Fruit fly (Drosophila melanogaster) whole organism, embryonic: ENCODE results near the gene CG10194.

Experiments used
- Awh ChIP-seq: fragments of 200-800 bp; sonication (Bioruptor generic); IDR thresholded peaks from 2 replicates; pipeline ENCODE4, ENCODE4 v1.3.6; 2022; ENCODE audit warnings: missing biosample characterization, missing genetic modification characterization
- BEAF-32 ChIP-seq: fragments of 200-800 bp; sonication (Bioruptor generic); optimal IDR thresholded peaks from 3 replicates; lab custom pipeline; 2017; ENCODE audit warnings: missing biosample characterization, missing genetic modification characterization, mild to moderate bottlenecking, moderate library complexity, missing genetic modification reagents
- CG10979 ChIP-seq: fragments of 200-800 bp; sonication (Bioruptor generic); optimal IDR thresholded peaks from 2 replicates; lab custom pipeline; 2018; ENCODE audit warnings: missing biosample characterization, mild to moderate bottlenecking, missing genetic modification characterization, moderate library complexity
- CG11247 ChIP-seq: fragments of 200-800 bp; sonication (Bioruptor generic); IDR thresholded peaks from 2 replicates; pipeline ENCODE4 v1.3.6; 2022; ENCODE audit warnings: missing biosample characterization, missing genetic modification characterization
- CG12155 ChIP-seq: fragments of 200-800 bp; sonication (Bioruptor generic); optimal IDR thresholded peaks from 3 replicates; lab custom pipeline; 2016; ENCODE audit warnings: missing biosample characterization, missing genetic modification characterization
- CG13775 ChIP-seq: fragments of 200-800 bp; sonication (Bioruptor generic); optimal IDR thresholded peaks from 3 replicates; lab custom pipeline; 2017; ENCODE audit warnings: missing biosample characterization, mild to moderate bottlenecking, missing genetic modification characterization
- CG14710 ChIP-seq: fragments of 200-800 bp; sonication (Bioruptor generic); optimal IDR thresholded peaks from 3 replicates; lab custom pipeline; 2019; ENCODE audit warnings: missing biosample characterization, mild to moderate bottlenecking, missing genetic modification characterization, moderate library complexity
- CG14860 ChIP-seq: fragments of 200-800 bp; sonication (Bioruptor generic); IDR thresholded peaks from 3 replicates; pipeline ENCODE4 v1.3.6; 2022; ENCODE audit warnings: missing biosample characterization, missing genetic modification characterization; ENCODE audit not compliant: partially characterized antibody
- CG16813 ChIP-seq: fragments of 200-800 bp; sonication (Bioruptor generic); IDR thresholded peaks from 3 replicates; pipeline ENCODE4 v1.3.6; 2022; ENCODE audit warnings: missing biosample characterization, missing genetic modification characterization; ENCODE audit not compliant: partially characterized antibody
- CG18262 ChIP-seq: fragments of 200-800 bp; optimal IDR thresholded peaks from 3 replicates; lab custom pipeline; 2019; ENCODE audit warnings: missing biosample characterization, mild to moderate bottlenecking, missing genetic modification characterization, moderate library complexity
- CG2116 ChIP-seq: fragments of 200-800 bp; sonication (Bioruptor generic); optimal IDR thresholded peaks from 3 replicates; lab custom pipeline; 2018; ENCODE audit warnings: missing biosample characterization, mild to moderate bottlenecking, missing genetic modification characterization
- CG3407 ChIP-seq: fragments of 200-800 bp; sonication (Bioruptor generic); optimal IDR thresholded peaks from 2 replicates; lab custom pipeline; 2018; ENCODE audit warnings: missing biosample characterization, mild to moderate bottlenecking, missing genetic modification characterization
- CG6272 ChIP-seq: fragments of 200-800 bp; sonication (Bioruptor generic); IDR thresholded peaks from 2 replicates; pipeline ENCODE4 v1.3.6; 2022; ENCODE audit warnings: missing biosample characterization, missing genetic modification characterization
- D19B ChIP-seq: fragments of 200-800 bp; sonication (Bioruptor generic); optimal IDR thresholded peaks from 2 replicates; lab custom pipeline; 2017; ENCODE audit warnings: missing biosample characterization, mild to moderate bottlenecking, missing genetic modification characterization
- Dll ChIP-seq: fragments of 200-800 bp; sonication (Bioruptor generic); IDR thresholded peaks from 4 replicates; pipeline ENCODE4 v1.3.6; 2022; ENCODE audit warnings: missing biosample characterization, missing genetic modification characterization; ENCODE audit not compliant: partially characterized antibody
- Fer3 ChIP-seq: fragments of 200-800 bp; sonication (Bioruptor generic); optimal IDR thresholded peaks from 2 replicates; lab custom pipeline; 2018; ENCODE audit warnings: missing biosample characterization, mild to moderate bottlenecking, missing genetic modification characterization, moderate library complexity
- H15 ChIP-seq: fragments of 200-800 bp; sonication (Bioruptor generic); IDR thresholded peaks from 3 replicates; pipeline ENCODE4 v1.3.6; 2022; ENCODE audit warnings: missing biosample characterization, missing genetic modification characterization
- HLH4C ChIP-seq: fragments of 200-800 bp; sonication (Bioruptor generic); IDR thresholded peaks from 3 replicates; pipeline ENCODE4 v1.3.6; 2022; ENCODE audit warnings: missing biosample characterization, missing genetic modification characterization; ENCODE audit not compliant: partially characterized antibody
- Hr39 ChIP-seq: fragments of >200 bp; optimal IDR thresholded peaks from 2 replicates; lab custom pipeline; 2017
- Opbp ChIP-seq: fragments of 200-800 bp; sonication (Bioruptor generic); IDR thresholded peaks from 3 replicates; pipeline ENCODE4 v1.3.6; 2022; ENCODE audit warnings: missing biosample characterization, missing genetic modification characterization; ENCODE audit not compliant: partially characterized antibody
- abd-A ChIP-seq: fragments of 200-800 bp; sonication (Bioruptor generic); optimal IDR thresholded peaks from 3 replicates; lab custom pipeline; 2019; ENCODE audit warnings: missing biosample characterization, mild to moderate bottlenecking, missing genetic modification characterization, moderate library complexity
- ac ChIP-seq: fragments of 200-800 bp; sonication (Bioruptor generic); optimal IDR thresholded peaks from 3 replicates; lab custom pipeline; 2017; ENCODE audit warnings: missing biosample characterization, mild to moderate bottlenecking, missing genetic modification characterization
- ato ChIP-seq: fragments of 200-800 bp; sonication (Bioruptor generic); IDR thresholded peaks from 2 replicates; pipeline ENCODE4 v1.3.6; 2022; ENCODE audit warnings: missing biosample characterization, missing genetic modification characterization; ENCODE audit not compliant: partially characterized antibody
- bbx ChIP-seq: fragments of 200-800 bp; sonication (Bioruptor generic); IDR thresholded peaks from 2 replicates; pipeline ENCODE4 v1.3.6; 2022; ENCODE audit warnings: missing biosample characterization, missing genetic modification characterization; ENCODE audit not compliant: partially characterized antibody
- bsh ChIP-seq, 2 experiments: fragments of 200-800 bp; sonication (Bioruptor generic); optimal IDR thresholded peaks; 2 replicates each; lab custom pipeline; 2017 to 2018; ENCODE audit warnings: mild to moderate bottlenecking in 2 of 2, missing biosample characterization in 2 of 2, missing genetic modification characterization in 2 of 2, moderate library complexity in 1 of 2
- crol ChIP-seq: fragments of 200-800 bp; sonication (Bioruptor generic); IDR thresholded peaks from 2 replicates; pipeline ENCODE4 v1.3.6; 2022; ENCODE audit warnings: missing biosample characterization, missing genetic modification characterization
- dmrt11E ChIP-seq: fragments of 200-800 bp; sonication (Bioruptor generic); optimal IDR thresholded peaks from 3 replicates; lab custom pipeline; 2018; ENCODE audit warnings: missing biosample characterization, mild to moderate bottlenecking, missing genetic modification characterization, moderate library complexity
- dysf ChIP-seq: fragments of 200-800 bp; sonication (Bioruptor generic); IDR thresholded peaks from 3 replicates; pipeline ENCODE4 v1.3.6; 2022; ENCODE audit warnings: missing biosample characterization, missing genetic modification characterization
- esg ChIP-seq: fragments of 200-800 bp; sonication (Bioruptor generic); conservative IDR thresholded peaks from 2 replicates; pipeline ENCODE4 v1.3.6; 2022; ENCODE audit warnings: missing biosample characterization, missing genetic modification characterization
- eyg ChIP-seq: fragments of 200-800 bp; sonication (Bioruptor generic); optimal IDR thresholded peaks from 3 replicates; lab custom pipeline; 2016; ENCODE audit warnings: missing biosample characterization, missing genetic modification characterization
- hkb ChIP-seq, 2 experiments: fragments of 200-800 bp in 1 of 2; fragments of >200 bp in 1 of 2; sonication (Bioruptor generic) in 1 of 2; IDR thresholded peaks in 1 of 2; optimal IDR thresholded peaks in 1 of 2; 2 replicates each; pipeline versions ENCODE4 v1.3.6 to Lab custom; 2017 to 2022; ENCODE audit warnings: missing biosample characterization in 1 of 2, missing genetic modification characterization in 1 of 2
- jigr1 ChIP-seq: fragments of 200-800 bp; sonication (Bioruptor generic); IDR thresholded peaks from 3 replicates; pipeline ENCODE4 v1.3.6; 2022; ENCODE audit warnings: missing biosample characterization, missing genetic modification characterization
- ken ChIP-seq: fragments of 200-800 bp; sonication (Bioruptor generic); IDR thresholded peaks from 3 replicates; pipeline ENCODE4 v1.3.6; 2022; ENCODE audit warnings: missing biosample characterization, missing genetic modification characterization
- lola ChIP-seq, 3 experiments: fragments of >200 bp in 2 of 3; fragments of 200-800 bp in 1 of 3; sonication (Bioruptor generic) in 1 of 3; optimal IDR thresholded peaks; 2 replicates each; lab custom pipeline; 2017 to 2019; ENCODE audit warnings: missing biosample characterization in 3 of 3, missing genetic modification characterization in 3 of 3, mild to moderate bottlenecking in 1 of 3, moderate library complexity in 1 of 3
- nerfin-1 ChIP-seq: fragments of 200-800 bp; sonication (Bioruptor generic); optimal IDR thresholded peaks from 3 replicates; lab custom pipeline; 2019; ENCODE audit warnings: missing biosample characterization, mild to moderate bottlenecking, missing genetic modification characterization, moderate library complexity
- nmo ChIP-seq: fragments of 200-800 bp; sonication (Bioruptor generic); optimal IDR thresholded peaks from 2 replicates; lab custom pipeline; 2018; ENCODE audit warnings: missing biosample characterization, mild to moderate bottlenecking, missing genetic modification characterization, moderate library complexity
- pros ChIP-seq: fragments of 200-800 bp; sonication (Bioruptor generic); optimal IDR thresholded peaks from 3 replicates; lab custom pipeline; 2019; ENCODE audit warnings: missing biosample characterization, mild to moderate bottlenecking, missing genetic modification characterization, moderate library complexity
- scrt ChIP-seq: fragments of 200-800 bp; sonication (Bioruptor generic); optimal IDR thresholded peaks from 2 replicates; lab custom pipeline; 2018; ENCODE audit warnings: missing biosample characterization, mild to moderate bottlenecking, missing genetic modification characterization, moderate library complexity
- sens ChIP-seq: fragments of 200-800 bp; sonication (Bioruptor generic); peaks from one replicate; lab custom pipeline; 2016; ENCODE audit warnings: missing biosample characterization, missing genetic modification characterization
- ssp ChIP-seq: fragments of 200-800 bp; sonication (Bioruptor generic); IDR thresholded peaks from 2 replicates; pipeline ENCODE4 v1.3.6; 2022; ENCODE audit warnings: missing biosample characterization, missing genetic modification characterization
- tna ChIP-seq: fragments of 200-800 bp; sonication (Bioruptor generic); IDR thresholded peaks from 2 replicates; pipeline ENCODE4 v1.3.6; 2022; ENCODE audit warnings: missing biosample characterization, missing genetic modification characterization; ENCODE audit not compliant: partially characterized antibody
- ttk ChIP-seq: fragments of 200-800 bp; sonication (Bioruptor generic); IDR thresholded peaks from 2 replicates; pipeline ENCODE4 v2.1.2; 2022; ENCODE audit warnings: missing biosample characterization, missing genetic modification characterization
- vvl ChIP-seq: fragments of 200-800 bp; sonication (Bioruptor generic); IDR thresholded peaks from 2 replicates; pipeline ENCODE4 v1.3.6; 2022; ENCODE audit warnings: missing biosample characterization, missing genetic modification characterization
- wdn ChIP-seq: fragments of 200-800 bp; sonication (Bioruptor generic); IDR thresholded peaks from 2 replicates; pipeline ENCODE4 v1.3.6; 2022; ENCODE audit warnings: missing biosample characterization, missing genetic modification characterization

CG10194 gene

dm6 chr2L:19484539-19484938 lies 5.4 kb downstream of the CG10194 start, which contains the start of the genes CG10195 and CG13084 (continued):
- TF ChIP-seq ato (GFP tag; lab: Robert Waterston, UW) (0 out of 2 replicates have a peak, but pooled peaks have one; percentile 34), Opbp (peak; percentile 32; the same call in 1 of the 3 replicates), Awh (no peak), ssp (GFP tag; lab: Robert Waterston, UW) (no peak), BEAF-32 (peak; percentile 14), H15 (no peak), wdn (no peak), CG12155 (GFP tag; lab: Kevin White, UChicago) (no peak), CG2116 (GFP tag; lab: Kevin White, UChicago) (peak; percentile 53), esg (GFP tag; lab: Robert Waterston, UW) (no peak)

- TF ChIP-seq CG13775 (GFP tag; lab: Kevin White, UChicago) (no peak), eyg (no peak), CG11247 (GFP tag; lab: Robert Waterston, UW) (0 out of 2 replicates have a peak, but pooled peaks have one; percentile 35), HLH4C (GFP tag; lab: Robert Waterston, UW) (peak; percentile 38; the same call in 1 of the 3 replicates), dysf (GFP tag; lab: Robert Waterston, UW) (0 out of 3 replicates have a peak, but pooled peaks have one; percentile 29), CG16813 (GFP tag; lab: Robert Waterston, UW) (peak; percentile 41; the same call in 1 of the 3 replicates), ttk (GFP tag; lab: Robert Waterston, UW) (no peak), CG10979 (tag; lab: Kevin White, UChicago) (peak; percentile 8), bsh (GFP tag; optimal IDR thresholded peaks at IDR 0.05; lab: Kevin White, UChicago) (peak in 1 of 2 experiments; percentile 23), scrt (GFP tag; lab: Kevin White, UChicago) (peak; percentile 28), CG18262 (peak; percentile 53), jigr1 (no peak), dmrt11E (tag; lab: Kevin White, UChicago) (peak; percentile 15), abd-A (tag; lab: Kevin White, UChicago) (peak; percentile 43), CG6272 (0 out of 2 replicates have a peak, but pooled peaks have one; percentile 28), Fer3 (tag; lab: Kevin White, UChicago) (no peak), ken (no peak), lola (GFP tag; optimal IDR thresholded peaks at IDR 0.05; lab: Kevin White, UChicago) (peak in 1 of 3 experiments; percentile 53), Dll (GFP tag; lab: Robert Waterston, UW) (0 out of 4 replicates have a peak, but pooled peaks have one; percentile 15), bbx (peak; percentile 23; the same call in 1 of the 2 replicates), Hr39 (lab: Kevin White, UChicago) (peak; percentile 68), crol (GFP tag; lab: Robert Waterston, UW) (peak; percentile 74), vvl (no peak), nmo (GFP tag; lab: Kevin White, UChicago) (peak; percentile 32), ac (GFP tag; lab: Kevin White, UChicago) (no peak), tna (GFP tag; lab: Robert Waterston, UW) (no peak), hkb (optimal IDR thresholded peaks at IDR 0.05; lab: Kevin White, UChicago) (no peak), hkb (GFP tag; IDR thresholded peaks at IDR 0.05; lab: Robert Waterston, UW) (peak; percentile 36; the same call in 1 of the 2 replicates), CG14710 (tag; lab: Kevin White, UChicago) (peak; percentile 3), CG3407 (GFP tag; lab: Kevin White, UChicago) (no peak), sens (GFP tag; lab: Kevin White, UChicago) (peak; percentile 67), D19B (GFP tag; lab: Kevin White, UChicago) (peak; percentile 48), Opbp (0 out of 3 replicates have a peak, but pooled peaks have one; percentile 20), pros (peak; percentile 26), CG14860 (GFP tag; lab: Robert Waterston, UW) (0 out of 3 replicates have a peak, but pooled peaks have one; percentile 32), nerfin-1 (tag; lab: Kevin White, UChicago) (peak; percentile 93)
Measured at dm6 chr2L:19480406-19481334, 9.2 kb downstream of the CG10194 start.
